Fruit fly (Drosophila melanogaster): ENCODE measurements around the gene Npc2d.

DNA sequence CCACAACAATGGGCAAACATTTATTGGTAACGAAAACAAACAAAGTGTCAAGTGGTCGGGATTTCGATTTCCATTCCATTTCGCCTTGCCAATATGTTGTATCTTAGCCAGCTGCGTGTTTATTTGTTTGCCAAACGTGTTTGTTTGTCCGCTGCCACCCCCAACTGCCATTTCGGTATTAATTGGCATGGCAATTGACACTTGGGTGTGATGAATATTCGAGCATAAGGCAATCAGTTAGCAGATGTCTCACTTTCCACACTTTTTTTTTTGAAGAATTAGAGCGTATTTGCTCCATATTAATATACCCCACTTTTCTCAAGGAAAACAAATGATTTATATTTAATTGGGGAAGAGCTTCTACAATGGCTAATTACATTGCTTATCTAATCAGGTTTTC is 24.4 kb downstream of the Npc2d start:
- TF ChIP-seq CG8478 (optimal IDR thresholded peaks at IDR 0.05), result no peak
- TF ChIP-seq CTCF (optimal IDR thresholded peaks at IDR 0.05), result no peak
